Fruit fly (Drosophila melanogaster): ENCODE results near the gene Stt3A.

DNA sequence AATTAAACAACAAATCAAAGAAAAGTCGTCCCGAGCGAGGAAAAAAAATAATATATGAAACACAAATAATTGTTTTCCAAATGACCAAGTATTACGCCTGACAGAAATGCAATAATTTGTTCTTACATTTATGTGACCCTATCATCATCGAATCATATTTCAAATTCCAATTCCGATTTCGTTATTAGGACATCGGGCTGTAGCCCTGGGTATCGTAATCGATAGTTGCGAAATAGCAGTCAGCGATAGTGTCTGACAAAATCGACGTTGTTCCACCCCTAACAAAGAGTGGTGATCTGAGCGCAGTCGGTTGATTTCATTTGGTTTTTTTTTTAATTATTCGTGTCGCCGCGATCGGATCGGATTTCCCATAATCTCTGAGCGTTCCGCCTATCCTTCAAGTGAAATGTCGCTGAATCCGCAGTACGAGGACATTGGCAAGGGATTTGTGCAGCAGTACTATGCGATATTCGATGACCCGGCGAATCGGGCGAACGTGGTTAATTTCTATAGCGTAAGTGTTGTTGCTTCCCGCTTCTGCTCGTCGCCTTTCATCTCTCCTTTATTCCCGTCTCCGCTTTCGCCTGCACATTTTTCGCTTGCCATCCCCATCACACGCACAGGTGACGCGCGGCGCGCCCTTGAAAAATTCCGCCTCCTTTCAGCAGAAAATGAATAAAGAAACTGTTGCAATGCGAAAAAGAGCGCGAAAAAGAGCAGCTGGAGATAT is 18.4 kb downstream of the Stt3A start, which contains the start of gene Ntf-2:
- TF ChIP-seq CG8478 (optimal IDR thresholded peaks at IDR 0.05) (no peak), CTCF (optimal IDR thresholded peaks at IDR 0.05) (no peak)

Measured in S2 (cell line).